Worm (Caenorhabditis elegans) whole organism, midembryonic: ENCODE measurements around the gene ztf-22.

Experiments used
- flt-1 ChIP-seq: fragments of 200-800 bp; sonication (Bioruptor generic); IDR thresholded peaks from 2 replicates; pipeline ENCODE4 v1.3.6; 2022; ENCODE audit warnings: missing genetic modification characterization, missing compliant biosample characterization
- klf-2 ChIP-seq: fragments of 200-800 bp; sonication (Bioruptor generic); conservative IDR thresholded peaks from 2 replicates; pipeline ENCODE4 v1.3.6; 2022; ENCODE audit warnings: missing genetic modification reagents, missing genetic modification characterization, missing compliant biosample characterization
- ref-1 ChIP-seq: fragments of 200-800 bp; sonication (Bioruptor generic); conservative IDR thresholded peaks from 2 replicates; pipeline ENCODE4 v1.3.6; 2022; ENCODE audit warnings: missing genetic modification reagents, missing genetic modification characterization, missing compliant biosample characterization

- TF ChIP-seq flt-1 (GFP tag; lab: Robert Waterston, UW): no peak
- TF ChIP-seq ref-1 (GFP tag; lab: Robert Waterston, UW): no peak
- TF ChIP-seq klf-2 (GFP tag; lab: Robert Waterston, UW): no peak
Observed at ce11 chrII:13292913-13293312, 7.3 kb upstream of the ztf-22 start.
